Worm (Caenorhabditis elegans) whole organism, L4 larva: Measurements from ENCODE around the gene C34B4.4.

ENCODE experiments used
- D1046.2 ChIP-seq: fragments of 200-800 bp; sonication (Bioruptor generic); IDR thresholded peaks from 2 replicates; pipeline ENCODE4 v1.3.6; 2022; ENCODE audit warnings: missing genetic modification characterization, missing compliant biosample characterization
- F10B5.3 ChIP-seq: sonication (generic microtip); optimal IDR thresholded peaks from 2 replicates; lab custom pipeline; 2016; ENCODE audit warnings: mild to moderate bottlenecking, missing genetic modification characterization, missing compliant biosample characterization
- F26F4.8 ChIP-seq: fragments of 200-800 bp; sonication (Bioruptor generic); conservative IDR thresholded peaks from 2 replicates; pipeline ENCODE4 v1.3.6; 2022; ENCODE audit warnings: missing genetic modification characterization, missing compliant biosample characterization
- F44E2.7 ChIP-seq: fragments of 200-800 bp; sonication (Bioruptor generic); IDR thresholded peaks from 2 replicates; pipeline ENCODE4 v2.1.2; 2022; ENCODE audit warnings: missing genetic modification characterization, missing compliant biosample characterization
- F49E8.2 ChIP-seq: sonication (generic microtip); optimal IDR thresholded peaks from 2 replicates; lab custom pipeline; 2016; ENCODE audit warnings: missing compliant biosample characterization, mild to moderate bottlenecking, missing genetic modification characterization, borderline replicate concordance
- R02D3.7 ChIP-seq: fragments of 150-350 bp; sonication (generic microtip); optimal IDR thresholded peaks from 3 replicates; lab custom pipeline; 2014; ENCODE audit warnings: missing biosample characterization, missing genetic modification characterization
- T20F7.1 ChIP-seq: fragments of 200-800 bp; sonication (Bioruptor generic); optimal IDR thresholded peaks from 2 replicates; lab custom pipeline; 2018; ENCODE audit warnings: mild to moderate bottlenecking, missing genetic modification characterization, missing compliant biosample characterization
- Y48G9A.11 ChIP-seq: fragments of 200-800 bp; sonication (Bioruptor generic); IDR thresholded peaks from 2 replicates; pipeline ENCODE4 v1.3.6; 2022; ENCODE audit warnings: missing genetic modification reagents, missing genetic modification characterization, missing compliant biosample characterization
- Y5F2A.4 ChIP-seq: fragments of 200-800 bp; sonication (Bioruptor generic); optimal IDR thresholded peaks from 2 replicates; lab custom pipeline; 2018; ENCODE audit warnings: mild to moderate bottlenecking, missing genetic modification characterization, missing compliant biosample characterization
- ZK546.5 ChIP-seq, 2 experiments: sonication (generic microtip); optimal IDR thresholded peaks; 2 replicates each; lab custom pipeline; 2017; ENCODE audit warnings: missing biosample characterization in 2 of 2, missing genetic modification characterization in 2 of 2
- aha-1 ChIP-seq: fragments of 150-350 bp; peaks from one replicate; lab custom pipeline; 2014; ENCODE audit warnings: missing biosample characterization, missing genetic modification characterization
- ama-1 ChIP-seq: fragments of 150-350 bp; optimal IDR thresholded peaks from 2 replicates; lab custom pipeline; 2014; ENCODE audit warnings: inconsistent platforms, mixed read lengths
- ceh-44 ChIP-seq: fragments of 200-800 bp; sonication (Bioruptor generic); IDR thresholded peaks from 2 replicates; pipeline ENCODE4 v1.3.6; 2022; ENCODE audit warnings: missing genetic modification reagents, missing genetic modification characterization, missing compliant biosample characterization
- ceh-62 ChIP-seq: sonication (generic microtip); optimal IDR thresholded peaks from 2 replicates; lab custom pipeline; 2017; ENCODE audit warnings: missing biosample characterization, missing genetic modification characterization
- ces-1 ChIP-seq: fragments of 150-350 bp; sonication (generic microtip); optimal IDR thresholded peaks from 4 replicates; lab custom pipeline; 2014; ENCODE audit warnings: missing biosample characterization, missing genetic modification reagents, missing genetic modification characterization
- daf-16 ChIP-seq, 3 experiments: sonication (generic microtip); optimal IDR thresholded peaks; 2 replicates each; lab custom pipeline; 2016 to 2017; ENCODE audit warnings: missing genetic modification characterization in 3 of 3, missing genetic modification reagents in 3 of 3, mild to moderate bottlenecking in 2 of 3, missing compliant biosample characterization in 2 of 3, missing biosample characterization in 1 of 3, moderate library complexity in 1 of 3
- daf-8 ChIP-seq: fragments of 200-800 bp; sonication (Bioruptor generic); IDR thresholded peaks from 2 replicates; pipeline ENCODE4 v1.3.6; 2022; ENCODE audit warnings: missing genetic modification characterization, missing compliant biosample characterization
- dmd-6 ChIP-seq: fragments of 200-800 bp; sonication (Bioruptor generic); IDR thresholded peaks from 2 replicates; pipeline ENCODE4 v1.3.6; 2022; ENCODE audit warnings: missing genetic modification reagents, missing genetic modification characterization, missing compliant biosample characterization
- dmd-8 ChIP-seq: fragments of 200-800 bp; sonication (Bioruptor generic); IDR thresholded peaks from 2 replicates; pipeline ENCODE4 v1.3.6; 2022; ENCODE audit warnings: missing genetic modification characterization, missing compliant biosample characterization
- dpl-1 ChIP-seq: fragments of 150-350 bp; optimal IDR thresholded peaks from 2 replicates; lab custom pipeline; 2014; ENCODE audit warnings: missing biosample characterization, missing genetic modification reagents, missing genetic modification characterization
- dve-1 ChIP-seq: sonication (generic microtip); optimal IDR thresholded peaks from 2 replicates; lab custom pipeline; 2017; ENCODE audit warnings: antibody characterized with exemption, mild to moderate bottlenecking, missing genetic modification characterization, missing compliant biosample characterization; ENCODE audit not compliant: insufficient read depth
- fkh-10 ChIP-seq: fragments of 150-350 bp; optimal IDR thresholded peaks from 2 replicates; lab custom pipeline; 2014; ENCODE audit warnings: missing biosample characterization, missing genetic modification reagents, missing genetic modification characterization
- hif-1 ChIP-seq, 2 experiments: sonication (generic microtip); optimal IDR thresholded peaks; 2 replicates each; lab custom pipeline; 2016 to 2017; ENCODE audit warnings: missing compliant biosample characterization in 2 of 2, missing genetic modification characterization in 2 of 2, missing genetic modification reagents in 2 of 2, missing genotype in 2 of 2, mild to moderate bottlenecking in 1 of 2
- hlh-11 ChIP-seq: fragments of 200-800 bp; sonication (Bioruptor generic); optimal IDR thresholded peaks from 2 replicates; lab custom pipeline; 2018; ENCODE audit warnings: mild to moderate bottlenecking, missing genetic modification characterization, missing compliant biosample characterization
- jun-1 ChIP-seq: fragments of 150-350 bp; optimal IDR thresholded peaks from 2 replicates; lab custom pipeline; 2014; ENCODE audit warnings: missing biosample characterization, missing genetic modification reagents, missing genetic modification characterization
- lir-3 ChIP-seq: sonication (generic microtip); optimal IDR thresholded peaks from 2 replicates; lab custom pipeline; 2016; ENCODE audit warnings: mild to moderate bottlenecking, missing genetic modification characterization, missing compliant biosample characterization
- madf-5 ChIP-seq, 2 experiments: fragments of 200-800 bp; sonication (Bioruptor generic); IDR thresholded peaks; 2 replicates each; pipeline ENCODE4 v1.3.6; 2022; ENCODE audit warnings: missing compliant biosample characterization in 2 of 2, missing genetic modification characterization in 2 of 2
- mdl-1 ChIP-seq, 2 experiments: fragments of 150-350 bp in 1 of 2; sonication (generic microtip) in 1 of 2; optimal IDR thresholded peaks; 2 replicates each; lab custom pipeline; 2014 to 2017; ENCODE audit warnings: missing biosample characterization in 2 of 2, missing genetic modification characterization in 2 of 2
- mes-2 ChIP-seq: sonication (generic microtip); optimal IDR thresholded peaks from 2 replicates; lab custom pipeline; 2016; ENCODE audit warnings: missing genotype, mild to moderate bottlenecking, missing genetic modification characterization, missing compliant biosample characterization; ENCODE audit not compliant: poor library complexity, severe bottlenecking
- mxl-3 ChIP-seq: fragments of 200-800 bp; sonication (Bioruptor generic); optimal IDR thresholded peaks from 2 replicates; lab custom pipeline; 2018; ENCODE audit warnings: mild to moderate bottlenecking, missing genetic modification characterization, missing compliant biosample characterization
- nhr-10 ChIP-seq: fragments of 150-350 bp; optimal IDR thresholded peaks from 2 replicates; lab custom pipeline; 2014; ENCODE audit warnings: missing biosample characterization, missing genetic modification characterization
- nhr-11 ChIP-seq: fragments of 150-350 bp; optimal IDR thresholded peaks from 2 replicates; lab custom pipeline; 2014; ENCODE audit warnings: missing biosample characterization, missing genetic modification characterization
- nhr-237 ChIP-seq: sonication (generic microtip); optimal IDR thresholded peaks from 2 replicates; lab custom pipeline; 2017; ENCODE audit warnings: missing biosample characterization, missing genetic modification characterization
- nhr-25 ChIP-seq: sonication (generic microtip); optimal IDR thresholded peaks from 2 replicates; lab custom pipeline; 2017; ENCODE audit warnings: missing genetic modification characterization, mild to moderate bottlenecking, missing compliant biosample characterization, antibody characterized with exemption, moderate library complexity, borderline replicate concordance; ENCODE audit not compliant: insufficient read depth
- nhr-28 ChIP-seq: fragments of 150-350 bp; optimal IDR thresholded peaks from 2 replicates; lab custom pipeline; 2014; ENCODE audit warnings: missing biosample characterization, missing genetic modification characterization
- nhr-42 ChIP-seq: fragments of 200-800 bp; sonication (Bioruptor generic); IDR thresholded peaks from 2 replicates; pipeline ENCODE4 v1.3.6; 2022; ENCODE audit warnings: missing genetic modification characterization, missing compliant biosample characterization
- nhr-48 ChIP-seq: sonication (generic microtip); optimal IDR thresholded peaks from 2 replicates; lab custom pipeline; 2016; ENCODE audit warnings: mild to moderate bottlenecking, missing genetic modification characterization, missing compliant biosample characterization
- nhr-6 ChIP-seq: fragments of 150-350 bp; optimal IDR thresholded peaks from 2 replicates; lab custom pipeline; 2014; ENCODE audit warnings: missing biosample characterization, missing genetic modification characterization
- nhr-76 ChIP-seq: fragments of 150-350 bp; optimal IDR thresholded peaks from 2 replicates; lab custom pipeline; 2014; ENCODE audit warnings: missing biosample characterization, missing genetic modification characterization
- pha-4 ChIP-seq, 2 experiments: fragments of 150-350 bp in 1 of 2; fragments of 200-800 bp in 1 of 2; sonication (Bioruptor generic) in 1 of 2; IDR thresholded peaks in 1 of 2; optimal IDR thresholded peaks in 1 of 2; 2 replicates each; pipeline versions ENCODE4 v1.3.6 to Lab custom; 2014 to 2022; ENCODE audit warnings: missing genetic modification characterization in 2 of 2, missing genetic modification reagents in 2 of 2, missing biosample characterization in 1 of 2, missing compliant biosample characterization in 1 of 2
- pqm-1 ChIP-seq: sonication (generic microtip); optimal IDR thresholded peaks from 2 replicates; lab custom pipeline; 2017; ENCODE audit warnings: missing biosample characterization, missing genetic modification characterization
- rbr-2 ChIP-seq: sonication (generic microtip); optimal IDR thresholded peaks from 2 replicates; lab custom pipeline; 2016; ENCODE audit warnings: missing genotype, missing genetic modification characterization, missing compliant biosample characterization
- skn-1 ChIP-seq: fragments of 150-350 bp; optimal IDR thresholded peaks from 2 replicates; lab custom pipeline; 2014; ENCODE audit warnings: missing biosample characterization, missing genetic modification characterization
- tag-97 ChIP-seq: fragments of 200-800 bp; sonication (Bioruptor generic); IDR thresholded peaks from 2 replicates; pipeline ENCODE4 v1.3.6; 2022; ENCODE audit warnings: missing genetic modification characterization, missing compliant biosample characterization
- unc-39 ChIP-seq: sonication (generic microtip); optimal IDR thresholded peaks from 2 replicates; lab custom pipeline; 2017; ENCODE audit warnings: missing biosample characterization, missing genetic modification characterization
- unc-62 ChIP-seq, 3 experiments: fragments of 150-350 bp in 1 of 3; sonication (generic microtip); optimal IDR thresholded peaks in 2 of 3; peaks in 1 of 3; 1 replicate in 1 of 3; 2 replicates in 2 of 3; lab custom pipeline; 2014 to 2017; ENCODE audit warnings: missing biosample characterization in 3 of 3, missing genetic modification characterization in 3 of 3, missing genetic modification reagents in 3 of 3, missing genotype in 1 of 3
- vab-7 ChIP-seq: fragments of 200-800 bp; sonication (Bioruptor generic); IDR thresholded peaks from 2 replicates; pipeline ENCODE4 v1.3.6; 2022; ENCODE audit warnings: missing genetic modification reagents, missing genetic modification characterization, missing compliant biosample characterization
- zag-1 ChIP-seq: fragments of 150-350 bp; optimal IDR thresholded peaks from 2 replicates; lab custom pipeline; 2014; ENCODE audit warnings: missing biosample characterization, missing genetic modification characterization
- zfp-3 ChIP-seq: fragments of 200-800 bp; sonication (Bioruptor generic); conservative IDR thresholded peaks from 2 replicates; pipeline ENCODE4 v1.3.6; 2022; ENCODE audit warnings: missing genetic modification reagents, missing genetic modification characterization, missing compliant biosample characterization
- ztf-11 ChIP-seq: fragments of 150-350 bp; optimal IDR thresholded peaks from 2 replicates; lab custom pipeline; 2014; ENCODE audit warnings: missing biosample characterization, missing genetic modification characterization
- ztf-7 ChIP-seq: fragments of 150-350 bp; optimal IDR thresholded peaks from 2 replicates; lab custom pipeline; 2014; ENCODE audit warnings: missing biosample characterization, missing genetic modification characterization

The C34B4.4 gene

DNA sequence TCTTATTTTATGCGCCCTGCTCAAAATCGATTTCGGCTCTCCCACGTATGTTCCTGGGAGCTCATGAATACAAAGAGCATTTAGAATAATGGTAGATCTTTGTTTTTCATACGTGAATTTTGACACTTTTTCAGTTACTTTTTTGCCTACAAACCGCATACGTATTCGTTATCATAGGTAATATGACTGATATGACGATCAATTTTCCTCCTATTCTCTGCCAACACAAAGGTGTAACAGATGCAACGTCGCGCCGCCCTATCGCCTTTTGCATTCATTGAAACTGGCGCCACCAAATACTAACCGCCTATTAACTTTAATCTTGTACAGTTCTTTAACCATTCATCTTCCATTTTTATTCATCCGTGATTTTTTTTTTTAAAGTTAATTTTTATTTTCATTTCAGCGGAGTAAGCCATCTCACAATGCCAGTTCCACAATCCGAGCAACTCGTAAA lies 42.6 kb upstream of the C34B4.4 start, which contains the start of gene W07G4.5:
W07G4.5 (plus strand) TSS at position 407 of the 457 bp plus-strand sequence.
- TF ChIP-seq jun-1 (tag; lab: Kevin White, UChicago) (no peak), mdl-1 (tag; optimal IDR thresholded peaks at IDR 0.05; lab: Kevin White, UChicago) (peak in 1 of 2 experiments; percentile 29), dmd-8 (GFP tag; lab: Robert Waterston, UW) (no peak), ama-1 (lab: Kevin White, UChicago) (no peak), ces-1 (GFP tag; lab: Kevin White, UChicago) (no peak), D1046.2 (GFP tag; lab: Robert Waterston, UW) (no peak), nhr-76 (tag; lab: Kevin White, UChicago) (no peak), daf-16 (GFP tag; optimal IDR thresholded peaks at IDR 0.05; lab: Kevin White, UChicago) (peak in 1 of 2 experiments; percentile 24), daf-16 (tag; optimal IDR thresholded peaks at IDR 0.05; lab: Kevin White, UChicago) (no peak), ztf-11 (tag; lab: Kevin White, UChicago) (no peak), nhr-237 (tag; lab: Kevin White, UChicago) (no peak), zag-1 (tag; lab: Kevin White, UChicago) (no peak), lir-3 (tag; lab: Kevin White, UChicago) (no peak), T20F7.1 (GFP tag; lab: Kevin White, UChicago) (no peak), ztf-7 (tag; lab: Kevin White, UChicago) (no peak), nhr-11 (no peak), R02D3.7 (tag; lab: Kevin White, UChicago) (no peak), nhr-48 (no peak), ceh-62 (tag; lab: Kevin White, UChicago) (no peak), nhr-10 (tag; lab: Kevin White, UChicago) (no peak), zfp-3 (GFP tag; lab: Robert Waterston, UW) (no peak), F49E8.2 (tag; lab: Kevin White, UChicago) (no peak), F44E2.7 (GFP tag; lab: Robert Waterston, UW) (no peak), pha-4 (GFP tag; IDR thresholded peaks at IDR 0.05; lab: Robert Waterston, UW) (no peak), pha-4 (tag; optimal IDR thresholded peaks at IDR 0.05; lab: Kevin White, UChicago) (no peak), tag-97 (GFP tag; lab: Robert Waterston, UW) (no peak), fkh-10 (GFP tag; lab: Kevin White, UChicago) (no peak), nhr-28 (peak; percentile 83), dpl-1 (GFP tag; lab: Kevin White, UChicago) (no peak), vab-7 (GFP tag; lab: Robert Waterston, UW) (no peak), daf-8 (GFP tag; lab: Robert Waterston, UW) (no peak), Y48G9A.11 (GFP tag; lab: Robert Waterston, UW) (no peak), rbr-2 (tag; lab: Kevin White, UChicago) (no peak), ZK546.5 (tag; optimal IDR thresholded peaks at IDR 0.05; lab: Kevin White, UChicago) (no peak), Y5F2A.4 (GFP tag; lab: Kevin White, UChicago) (no peak), unc-39 (tag; lab: Kevin White, UChicago) (no peak), aha-1 (peak; percentile 93), mes-2 (peak; percentile 29), pqm-1 (tag; lab: Kevin White, UChicago) (peak; percentile 70), dve-1 (tag; lab: Kevin White, UChicago) (peak; percentile 42), ceh-44 (GFP tag; lab: Robert Waterston, UW) (no peak), F26F4.8 (GFP tag; lab: Robert Waterston, UW) (no peak), madf-5 (GFP tag; IDR thresholded peaks at IDR 0.05; lab: Robert Waterston, UW) (no peak), unc-62 (GFP tag; optimal IDR thresholded peaks at IDR 0.05 in 1 of 2; lab: Kevin White, UChicago) (peak in 1 of 2 experiments; percentile 23), unc-62 (tag; optimal IDR thresholded peaks at IDR 0.05; lab: Kevin White, UChicago) (no peak), skn-1 (tag; lab: Kevin White, UChicago) (no peak), mxl-3 (GFP tag; lab: Kevin White, UChicago) (peak; percentile 28), nhr-42 (no peak), nhr-6 (tag; lab: Kevin White, UChicago) (no peak), hif-1 (tag; optimal IDR thresholded peaks at IDR 0.05; lab: Kevin White, UChicago) (peak; percentile 37 to 87), nhr-25 (no peak), hlh-11 (tag; lab: Kevin White, UChicago) (peak; percentile 66), dmd-6 (GFP tag; lab: Robert Waterston, UW) (peak; percentile 65), F10B5.3 (tag; lab: Kevin White, UChicago) (no peak)
